Worm (Caenorhabditis elegans) whole organism, young adult: Measurements from ENCODE around the gene Y54G9A.9.
A peak's percentile ranks its signal among the peaks of the same experiment; 100 is the strongest.

Experiments used
- B0336.3 ChIP-seq: fragments of 200-800 bp; sonication (Bioruptor generic); IDR thresholded peaks from 2 replicates; pipeline ENCODE4 v1.3.6; 2022; ENCODE audit warnings: missing genetic modification characterization, missing compliant biosample characterization
- C06A6.2 ChIP-seq: fragments of 200-800 bp; sonication (Bioruptor generic); conservative IDR thresholded peaks from 2 replicates; pipeline ENCODE4 v1.3.6; 2022; ENCODE audit warnings: missing genetic modification characterization, missing compliant biosample characterization
- F10E7.11 ChIP-seq: sonication (generic microtip); optimal IDR thresholded peaks from 2 replicates; lab custom pipeline; 2017; ENCODE audit warnings: mild to moderate bottlenecking, missing genetic modification characterization, moderate library complexity, missing compliant biosample characterization
- F33H1.4 ChIP-seq: fragments of 200-800 bp; sonication (Bioruptor generic); IDR thresholded peaks from 2 replicates; pipeline ENCODE4 v1.3.6; 2022; ENCODE audit warnings: missing genetic modification reagents, missing genetic modification characterization, missing compliant biosample characterization
- F37B4.10 ChIP-seq: fragments of 200-800 bp; sonication (Bioruptor generic); IDR thresholded peaks from 2 replicates; pipeline ENCODE4 v1.3.6; 2022; ENCODE audit warnings: missing genetic modification characterization, missing compliant biosample characterization
- F39B2.1 ChIP-seq: fragments of 200-800 bp; sonication (Bioruptor generic); IDR thresholded peaks from 2 replicates; pipeline ENCODE4 v1.3.6; 2022; ENCODE audit warnings: missing genetic modification reagents, missing genetic modification characterization, missing compliant biosample characterization
- F52B5.7 ChIP-seq: sonication (generic microtip); optimal IDR thresholded peaks from 2 replicates; lab custom pipeline; 2016; ENCODE audit warnings: mild to moderate bottlenecking, missing genetic modification characterization, missing compliant biosample characterization
- F55B11.4 ChIP-seq: sonication (generic microtip); optimal IDR thresholded peaks from 2 replicates; lab custom pipeline; 2016; ENCODE audit warnings: missing compliant biosample characterization, missing genetic modification characterization, borderline replicate concordance; ENCODE audit not compliant: insufficient read depth
- T26A5.8 ChIP-seq: sonication (generic microtip); optimal IDR thresholded peaks from 2 replicates; lab custom pipeline; 2016; ENCODE audit warnings: missing genetic modification characterization, missing compliant biosample characterization
- Y53F4B.3 ChIP-seq: fragments of 200-800 bp; sonication (Bioruptor generic); IDR thresholded peaks from 2 replicates; pipeline ENCODE4 v1.3.6; 2022; ENCODE audit warnings: missing genetic modification reagents, missing genetic modification characterization, missing compliant biosample characterization
- Y53G8AR.9 ChIP-seq: fragments of 200-800 bp; sonication (Bioruptor generic); conservative IDR thresholded peaks from 2 replicates; pipeline ENCODE4 v1.3.6; 2022; ENCODE audit warnings: missing genetic modification reagents, missing genetic modification characterization, missing compliant biosample characterization
- Y95B8A.8 ChIP-seq: fragments of 200-800 bp; sonication (Bioruptor generic); IDR thresholded peaks from 2 replicates; pipeline ENCODE4 v1.3.6; 2022; ENCODE audit warnings: missing genetic modification reagents, missing genetic modification characterization, missing compliant biosample characterization
- ZK185.1 ChIP-seq: sonication (generic microtip); optimal IDR thresholded peaks from 2 replicates; lab custom pipeline; 2016; ENCODE audit warnings: mild to moderate bottlenecking, missing genetic modification characterization, missing compliant biosample characterization; ENCODE audit not compliant: poor library complexity, severe bottlenecking
- akir-1 ChIP-seq: fragments of 200-800 bp; sonication (Bioruptor generic); optimal IDR thresholded peaks from 2 replicates; lab custom pipeline; 2018; ENCODE audit warnings: mild to moderate bottlenecking, missing genetic modification characterization, moderate library complexity, missing compliant biosample characterization
- atf-7 ChIP-seq: sonication (generic microtip); optimal IDR thresholded peaks from 2 replicates; lab custom pipeline; 2017; ENCODE audit warnings: mild to moderate bottlenecking, missing genetic modification characterization, missing compliant biosample characterization
- attf-3 ChIP-seq: fragments of 200-800 bp; sonication (Bioruptor generic); conservative IDR thresholded peaks from 2 replicates; pipeline ENCODE4 v1.3.6; 2022; ENCODE audit warnings: missing genetic modification reagents, missing genetic modification characterization, missing compliant biosample characterization
- attf-5 ChIP-seq: fragments of 200-800 bp; sonication (Bioruptor generic); optimal IDR thresholded peaks from 2 replicates; lab custom pipeline; 2018; ENCODE audit warnings: mild to moderate bottlenecking, missing genetic modification characterization, missing compliant biosample characterization
- bed-2 ChIP-seq: fragments of 200-800 bp; sonication (Bioruptor generic); IDR thresholded peaks from 2 replicates; pipeline ENCODE4 v1.3.6; 2022; ENCODE audit warnings: missing genetic modification reagents, missing genetic modification characterization, missing compliant biosample characterization
- ceh-27 ChIP-seq: fragments of 200-800 bp; sonication (Bioruptor generic); optimal IDR thresholded peaks from 2 replicates; lab custom pipeline; 2018; ENCODE audit warnings: mild to moderate bottlenecking, missing genetic modification characterization, moderate library complexity, missing compliant biosample characterization
- ceh-91 ChIP-seq: fragments of 200-800 bp; sonication (Bioruptor generic); IDR thresholded peaks from 2 replicates; pipeline ENCODE4 v1.3.6; 2022; ENCODE audit warnings: missing genetic modification reagents, missing genetic modification characterization, missing compliant biosample characterization
- chd-7 ChIP-seq: sonication (generic microtip); optimal IDR thresholded peaks from 2 replicates; lab custom pipeline; 2016; ENCODE audit warnings: mild to moderate bottlenecking, missing genetic modification characterization, moderate library complexity, missing compliant biosample characterization
- dpl-1 ChIP-seq: fragments of 150-350 bp; optimal IDR thresholded peaks from 2 replicates; lab custom pipeline; 2014; ENCODE audit warnings: missing biosample characterization, missing genetic modification reagents, missing genetic modification characterization
- egl-18 ChIP-seq: fragments of 200-800 bp; sonication (Bioruptor generic); IDR thresholded peaks from 2 replicates; pipeline ENCODE4 v1.3.6; 2022; ENCODE audit warnings: missing genetic modification reagents, missing genetic modification characterization, missing compliant biosample characterization
- egrh-3 ChIP-seq: fragments of 200-800 bp; sonication (Bioruptor generic); IDR thresholded peaks from 2 replicates; pipeline ENCODE4 v1.3.6; 2022; ENCODE audit warnings: missing genetic modification reagents, missing genetic modification characterization, missing compliant biosample characterization
- hlh-12 ChIP-seq: sonication (generic microtip); optimal IDR thresholded peaks from 2 replicates; lab custom pipeline; 2016; ENCODE audit warnings: missing genetic modification characterization, missing compliant biosample characterization
- lin-54 ChIP-seq: fragments of 200-800 bp; sonication (Bioruptor generic); optimal IDR thresholded peaks from 2 replicates; lab custom pipeline; 2018; ENCODE audit warnings: mild to moderate bottlenecking, missing genetic modification characterization, missing compliant biosample characterization
- lsl-1 ChIP-seq: fragments of 200-800 bp; sonication (Bioruptor generic); optimal IDR thresholded peaks from 2 replicates; lab custom pipeline; 2018; ENCODE audit warnings: mild to moderate bottlenecking, missing genetic modification characterization, moderate library complexity, missing compliant biosample characterization
- lsy-27 ChIP-seq: sonication (generic microtip); optimal IDR thresholded peaks from 2 replicates; lab custom pipeline; 2017; ENCODE audit warnings: missing genetic modification characterization, mild to moderate bottlenecking, missing compliant biosample characterization, antibody characterized with exemption, missing genotype, borderline replicate concordance; ENCODE audit not compliant: insufficient read depth
- madf-8 ChIP-seq: fragments of 200-800 bp; sonication (Bioruptor generic); conservative IDR thresholded peaks from 2 replicates; pipeline ENCODE4 v1.3.6; 2022; ENCODE audit warnings: missing genetic modification reagents, missing genetic modification characterization, missing compliant biosample characterization
- mel-28 ChIP-seq: sonication (generic microtip); optimal IDR thresholded peaks from 2 replicates; lab custom pipeline; 2016; ENCODE audit warnings: borderline replicate concordance, mild to moderate bottlenecking, missing genetic modification characterization, missing compliant biosample characterization
- nfya-1 ChIP-seq: sonication (generic microtip); optimal IDR thresholded peaks from 2 replicates; lab custom pipeline; 2017; ENCODE audit warnings: antibody characterized with exemption, missing compliant biosample characterization, missing genetic modification characterization, borderline replicate concordance; ENCODE audit not compliant: insufficient read depth
- nfya-2 ChIP-seq: fragments of 200-800 bp; sonication (Bioruptor generic); IDR thresholded peaks from 2 replicates; pipeline ENCODE4 v1.3.6; 2022; ENCODE audit warnings: missing genetic modification reagents, missing genetic modification characterization, missing compliant biosample characterization
- nhr-179 ChIP-seq: sonication (generic microtip); optimal IDR thresholded peaks from 2 replicates; lab custom pipeline; 2016; ENCODE audit warnings: mild to moderate bottlenecking, missing genetic modification characterization, missing compliant biosample characterization
- nhr-90 ChIP-seq: sonication (generic microtip); optimal IDR thresholded peaks from 2 replicates; lab custom pipeline; 2016; ENCODE audit warnings: missing genotype, mild to moderate bottlenecking, missing genetic modification characterization, missing compliant biosample characterization
- pha-4 ChIP-seq: fragments of 150-350 bp; sonication (generic microtip); optimal IDR thresholded peaks from 2 replicates; lab custom pipeline; 2014; ENCODE audit warnings: missing biosample characterization, missing genetic modification reagents, missing genetic modification characterization
- repo-1 ChIP-seq: sonication (generic microtip); optimal IDR thresholded peaks from 2 replicates; lab custom pipeline; 2017; ENCODE audit warnings: mild to moderate bottlenecking, missing genetic modification characterization, missing compliant biosample characterization
- sea-2 ChIP-seq: fragments of 200-800 bp; sonication (Bioruptor generic); IDR thresholded peaks from 2 replicates; pipeline ENCODE4 v1.3.6; 2022; ENCODE audit warnings: missing genetic modification characterization, missing compliant biosample characterization
- snpc-3.4 ChIP-seq: sonication (generic microtip); optimal IDR thresholded peaks from 2 replicates; lab custom pipeline; 2017; ENCODE audit warnings: missing genetic modification characterization, mild to moderate bottlenecking, missing compliant biosample characterization, antibody characterized with exemption, moderate library complexity, missing genotype, missing genetic modification reagents
- snpc-4 ChIP-seq, 5 experiments: fragments of 150-350 bp in 1 of 5; sonication (generic microtip) in 4 of 5; optimal IDR thresholded peaks; 2 replicates each; lab custom pipeline; 2014 to 2018; ENCODE audit warnings: missing genetic modification characterization in 5 of 5, missing biosample characterization in 3 of 5, antibody characterized with exemption in 2 of 5, mild to moderate bottlenecking in 2 of 5, missing compliant biosample characterization in 2 of 5, missing genotype in 2 of 5, moderate library complexity in 2 of 5, missing genetic modification reagents in 1 of 5
- somi-1 ChIP-seq: fragments of 200-800 bp; sonication (Bioruptor generic); optimal IDR thresholded peaks from 2 replicates; lab custom pipeline; 2018; ENCODE audit warnings: mild to moderate bottlenecking, missing genetic modification characterization, missing compliant biosample characterization
- tbp1 ChIP-seq: fragments of 200-800 bp; sonication (Bioruptor generic); optimal IDR thresholded peaks from 2 replicates; lab custom pipeline; 2018; ENCODE audit warnings: mild to moderate bottlenecking, missing genetic modification characterization, missing compliant biosample characterization
- unc-130 ChIP-seq: sonication (generic microtip); optimal IDR thresholded peaks from 2 replicates; lab custom pipeline; 2016; ENCODE audit warnings: missing genetic modification reagents, missing genetic modification characterization, missing compliant biosample characterization
- xnd-1 ChIP-seq: sonication (generic microtip); optimal IDR thresholded peaks from 2 replicates; lab custom pipeline; 2016; ENCODE audit warnings: missing genotype, missing genetic modification reagents, missing genetic modification characterization, missing compliant biosample characterization
- ztf-22 ChIP-seq: fragments of 200-800 bp; sonication (Bioruptor generic); optimal IDR thresholded peaks from 2 replicates; lab custom pipeline; 2018; ENCODE audit warnings: mild to moderate bottlenecking, missing genetic modification characterization, moderate library complexity, missing compliant biosample characterization
- ztf-28 ChIP-seq: fragments of 200-800 bp; sonication (Bioruptor generic); IDR thresholded peaks from 2 replicates; pipeline ENCODE4 v1.3.6; 2022; ENCODE audit warnings: missing genetic modification reagents, missing genetic modification characterization, missing compliant biosample characterization

Y54G9A.9 gene

ce11 chrII:13780792-13781248 is 51.3 kb downstream of the Y54G9A.9 start (continued):
- TF ChIP-seq Y53F4B.3 (GFP tag; lab: Robert Waterston, UW) = no peak
- no peak for TF ChIP-seq egl-18 (GFP tag; lab: Robert Waterston, UW)
- TF ChIP-seq F39B2.1 (GFP tag; lab: Robert Waterston, UW) = no peak
- TF ChIP-seq ceh-27 (GFP tag; lab: Kevin White, UChicago) = peak; percentile 7
- no peak for TF ChIP-seq T26A5.8 (tag; lab: Kevin White, UChicago)
- no peak for TF ChIP-seq F33H1.4 (GFP tag; lab: Robert Waterston, UW)
- no peak for TF ChIP-seq F55B11.4 (tag; lab: Kevin White, UChicago)
- peak; percentile 83 for TF ChIP-seq ZK185.1 (tag; lab: Kevin White, UChicago)
- no peak for TF ChIP-seq lsy-27
- TF ChIP-seq F10E7.11 = no peak
- TF ChIP-seq lin-54 (GFP tag; lab: Kevin White, UChicago) = no peak
- TF ChIP-seq bed-2 (GFP tag; lab: Robert Waterston, UW) = no peak
- peak; percentile 24; the same call in 1 of the 2 replicates for TF ChIP-seq Y53G8AR.9 (GFP tag; lab: Robert Waterston, UW)
- no peak for TF ChIP-seq hlh-12 (tag; lab: Kevin White, UChicago)
- TF ChIP-seq nfya-1 (tag; lab: Kevin White, UChicago) = no peak
- TF ChIP-seq xnd-1 = no peak
- peak; percentile 81 for TF ChIP-seq repo-1 (tag; lab: Kevin White, UChicago)
- TF ChIP-seq ceh-91 (GFP tag; lab: Robert Waterston, UW) = no peak
- TF ChIP-seq F37B4.10 (GFP tag; lab: Robert Waterston, UW) = no peak
- TF ChIP-seq snpc-4 (GFP tag; optimal IDR thresholded peaks at IDR 0.05; lab: Kevin White, UChicago) = no peak
- TF ChIP-seq snpc-4 (tag; optimal IDR thresholded peaks at IDR 0.05; lab: Kevin White, UChicago) = peak in 3 of 4 experiments; percentile 36 to 70 (median 59)
- peak; percentile 13 for TF ChIP-seq attf-5 (GFP tag; lab: Kevin White, UChicago)
- no peak for TF ChIP-seq C06A6.2 (GFP tag; lab: Robert Waterston, UW)
- TF ChIP-seq dpl-1 (GFP tag; lab: Kevin White, UChicago) = no peak
- TF ChIP-seq B0336.3 (GFP tag; lab: Robert Waterston, UW) = peak; percentile 50; the same call in 1 of the 2 replicates
- no peak for TF ChIP-seq mel-28 (tag; lab: Kevin White, UChicago)
- TF ChIP-seq nhr-90 (tag; lab: Kevin White, UChicago) = peak; percentile 68
- no peak for TF ChIP-seq ztf-22 (GFP tag; lab: Kevin White, UChicago)
- no peak for TF ChIP-seq attf-3 (GFP tag; lab: Robert Waterston, UW)
- TF ChIP-seq tbp1 (GFP tag; lab: Kevin White, UChicago) = peak; percentile 82
- TF ChIP-seq lsl-1 = peak; percentile 8
- TF ChIP-seq nhr-179 (tag; lab: Kevin White, UChicago) = peak; percentile 61
- TF ChIP-seq pha-4 (tag; lab: Kevin White, UChicago) = no peak
- TF ChIP-seq atf-7 (tag; lab: Kevin White, UChicago) = peak; percentile 68
- TF ChIP-seq chd-7 (tag; lab: Kevin White, UChicago) = no peak
- TF ChIP-seq akir-1 (GFP tag; lab: Kevin White, UChicago) = no peak
- TF ChIP-seq sea-2 (GFP tag; lab: Robert Waterston, UW) = no peak
- no peak for TF ChIP-seq ztf-28 (GFP tag; lab: Robert Waterston, UW)
- no peak for TF ChIP-seq unc-130 (GFP tag; lab: Kevin White, UChicago)
- TF ChIP-seq snpc-3.4 (tag; lab: Kevin White, UChicago) = no peak
- no peak for TF ChIP-seq madf-8 (GFP tag; lab: Robert Waterston, UW)
- TF ChIP-seq nfya-2 = no peak
- no peak for TF ChIP-seq egrh-3 (GFP tag; lab: Robert Waterston, UW)
- no peak for TF ChIP-seq F52B5.7 (tag; lab: Kevin White, UChicago)
- no peak for TF ChIP-seq somi-1
- TF ChIP-seq Y95B8A.8 (GFP tag; lab: Robert Waterston, UW) = no peak
